Fruit fly (Drosophila melanogaster): ENCODE data around the gene Osi13.

Osi13 gene

dm6 chr3R:6291437-6291836 is at the start of gene Osi13:
Osi13 (plus strand) TSS chr3R:6291737.
- TF ChIP-seq Pif1B (GFP tag; optimal IDR thresholded peaks at IDR 0.05) (no peak), CG8301 (tag; optimal IDR thresholded peaks at IDR 0.05) (peak; percentile 11), CG14655 (GFP tag; optimal IDR thresholded peaks at IDR 0.05) (peak; percentile 10)

- TF ChIP-seq Snoo (tag; optimal IDR thresholded peaks at IDR 0.05): peak; percentile 29
- TF ChIP-seq CG15710 (tag; optimal IDR thresholded peaks at IDR 0.05): no peak
These were observed 47.5 kb upstream of the Osi13 start for dm6 chr3R:6244035-6244434.

dm6 chr3R:6244986-6245385 is 46.6 kb upstream of the Osi13 start:
- TF ChIP-seq CG13204 (GFP tag; optimal IDR thresholded peaks at IDR 0.05) (no peak), CG34367 (tag; optimal IDR thresholded peaks at IDR 0.05) (no peak), Pif1B (GFP tag; optimal IDR thresholded peaks at IDR 0.05) (no peak), gl (tag; optimal IDR thresholded peaks at IDR 0.05) (no peak), CG14655 (GFP tag; optimal IDR thresholded peaks at IDR 0.05) (no peak), fd96Ca (GFP tag; IDR thresholded peaks at IDR 0.05) (no peak), EcR (GFP tag; optimal IDR thresholded peaks at IDR 0.05) (no peak), CG17806 (tag; optimal IDR thresholded peaks at IDR 0.05) (no peak), D1 (tag; optimal IDR thresholded peaks at IDR 0.05) (no peak), rn (GFP tag; IDR thresholded peaks at IDR 0.05) (no peak), CG15710 (tag; optimal IDR thresholded peaks at IDR 0.05) (no peak), CG10348 (GFP tag; IDR thresholded peaks at IDR 0.05) (no peak), Ets98B (GFP tag; IDR thresholded peaks at IDR 0.05) (no peak)

dm6 chr3R:6248694-6249093 is 42.8 kb upstream of the Osi13 start, which contains the start of gene Osi7:
Osi7 (plus strand) TSS chr3R:6248994.
- no peak for TF ChIP-seq CG12605 (GFP tag; IDR thresholded peaks at IDR 0.05)
- no peak for TF ChIP-seq CG14655 (GFP tag; optimal IDR thresholded peaks at IDR 0.05)
- peak; percentile 35 for TF ChIP-seq CG13204 (GFP tag; optimal IDR thresholded peaks at IDR 0.05)

dm6 chr3R:6252809-6253208 is 38.7 kb upstream of the Osi13 start:
- peak; percentile 14 for TF ChIP-seq CG13204 (GFP tag; optimal IDR thresholded peaks at IDR 0.05)
- TF ChIP-seq Snoo (tag; optimal IDR thresholded peaks at IDR 0.05): peak; percentile 32
- no peak for TF ChIP-seq D1 (tag; optimal IDR thresholded peaks at IDR 0.05)

- no peak for TF ChIP-seq D1 (tag; optimal IDR thresholded peaks at IDR 0.05)
- no peak for TF ChIP-seq CG15710 (tag; optimal IDR thresholded peaks at IDR 0.05)
- no peak for TF ChIP-seq Ets98B (GFP tag; IDR thresholded peaks at IDR 0.05)
- TF ChIP-seq Pif1A (GFP tag; optimal IDR thresholded peaks at IDR 0.05): no peak
- TF ChIP-seq CG17806 (tag; optimal IDR thresholded peaks at IDR 0.05): no peak
- no peak for TF ChIP-seq fd96Ca (GFP tag; IDR thresholded peaks at IDR 0.05)
- no peak for TF ChIP-seq CG8159 (tag; optimal IDR thresholded peaks at IDR 0.05)
- 0 out of 3 replicates have a peak, but pooled peaks have one; percentile 13 for TF ChIP-seq CG4496 (GFP tag; IDR thresholded peaks at IDR 0.05)
- TF ChIP-seq Pif1B (GFP tag; optimal IDR thresholded peaks at IDR 0.05): no peak
These were observed 37.1 kb upstream of the Osi13 start for dm6 chr3R:6254438-6254837.

dm6 chr3R:6254875-6255274 is 36.7 kb upstream of the Osi13 start, which contains the start of gene Osi8:
Osi8 (plus strand) TSS chr3R:6255175.
- TF ChIP-seq Ets98B (GFP tag; IDR thresholded peaks at IDR 0.05) (no peak), Snoo (tag; optimal IDR thresholded peaks at IDR 0.05) (no peak), Pif1A (GFP tag; optimal IDR thresholded peaks at IDR 0.05) (no peak), CG12605 (GFP tag; IDR thresholded peaks at IDR 0.05) (no peak)

dm6 chr3R:6259837-6260236 is 31.7 kb upstream of the Osi13 start, which contains the start of gene Osi9:
Osi9 (plus strand) TSS chr3R:6260211.
- TF ChIP-seq EcR (GFP tag; optimal IDR thresholded peaks at IDR 0.05): no peak
- no peak for TF ChIP-seq CG14655 (GFP tag; optimal IDR thresholded peaks at IDR 0.05)
- no peak for TF ChIP-seq CG17806 (tag; optimal IDR thresholded peaks at IDR 0.05)
- peak; percentile 14; the same call in 1 of the 2 replicates for TF ChIP-seq Ets98B (GFP tag; IDR thresholded peaks at IDR 0.05)
- TF ChIP-seq CG13204 (GFP tag; optimal IDR thresholded peaks at IDR 0.05): peak; percentile 86
- TF ChIP-seq Pif1B (GFP tag; optimal IDR thresholded peaks at IDR 0.05): no peak
- no peak for TF ChIP-seq fd96Ca (GFP tag; IDR thresholded peaks at IDR 0.05)
- TF ChIP-seq CG4496 (GFP tag; IDR thresholded peaks at IDR 0.05): peak; percentile 71; the same call in 2 of the 3 replicates

dm6 chr3R:6263658-6264057 is 27.9 kb upstream of the Osi13 start, which contains the start of gene Osi10a:
Osi10a (plus strand) TSS chr3R:6263958.
- TF ChIP-seq rn (GFP tag; IDR thresholded peaks at IDR 0.05): no peak
- TF ChIP-seq CG12605 (GFP tag; IDR thresholded peaks at IDR 0.05): no peak
- no peak for TF ChIP-seq CG32121 (GFP tag; IDR thresholded peaks at IDR 0.05)
- TF ChIP-seq CG13204 (GFP tag; optimal IDR thresholded peaks at IDR 0.05): no peak
- no peak for TF ChIP-seq D1 (tag; optimal IDR thresholded peaks at IDR 0.05)
- no peak for TF ChIP-seq gl (tag; optimal IDR thresholded peaks at IDR 0.05)
- TF ChIP-seq CG17806 (tag; optimal IDR thresholded peaks at IDR 0.05): no peak
- no peak for TF ChIP-seq Pif1A (GFP tag; optimal IDR thresholded peaks at IDR 0.05)
- TF ChIP-seq EcR (GFP tag; optimal IDR thresholded peaks at IDR 0.05): no peak
- TF ChIP-seq CG8301 (tag; optimal IDR thresholded peaks at IDR 0.05): no peak
- no peak for TF ChIP-seq CG8159 (tag; optimal IDR thresholded peaks at IDR 0.05)
- TF ChIP-seq CG15710 (tag; optimal IDR thresholded peaks at IDR 0.05): no peak
- TF ChIP-seq CG9948 (tag; optimal IDR thresholded peaks at IDR 0.05): no peak
- no peak for TF ChIP-seq Ets98B (GFP tag; IDR thresholded peaks at IDR 0.05)
- TF ChIP-seq CG34367 (tag; optimal IDR thresholded peaks at IDR 0.05): no peak
- TF ChIP-seq CG14655 (GFP tag; optimal IDR thresholded peaks at IDR 0.05): no peak
